Worm (Caenorhabditis elegans) whole organism, early embryonic: ENCODE measurements around the gene F13H10.3.

ENCODE experiments used
- B0310.2 ChIP-seq: sonication (generic microtip); optimal IDR thresholded peaks from 2 replicates; lab custom pipeline; 2016; ENCODE audit warnings: mild to moderate bottlenecking, missing genetic modification characterization, missing compliant biosample characterization
- F13C5.2 ChIP-seq: sonication (generic microtip); optimal IDR thresholded peaks from 2 replicates; lab custom pipeline; 2017; ENCODE audit warnings: mild to moderate bottlenecking, missing genetic modification characterization, inconsistent platforms, missing compliant biosample characterization
- aly-1 ChIP-seq: sonication (generic microtip); optimal IDR thresholded peaks from 2 replicates; lab custom pipeline; 2016; ENCODE audit warnings: missing genetic modification characterization, missing compliant biosample characterization
- ama-1 ChIP-seq: fragments of 150-350 bp; optimal IDR thresholded peaks from 2 replicates; lab custom pipeline; 2014
- ceh-13 ChIP-seq: fragments of 200-800 bp; sonication (Bioruptor generic); optimal IDR thresholded peaks from 2 replicates; lab custom pipeline; 2018; ENCODE audit warnings: mild to moderate bottlenecking, missing genetic modification characterization, missing compliant biosample characterization
- ceh-36 ChIP-seq: sonication (generic microtip); optimal IDR thresholded peaks from 2 replicates; lab custom pipeline; 2016; ENCODE audit warnings: missing genetic modification characterization, inconsistent platforms, missing compliant biosample characterization
- ets-7 ChIP-seq: sonication (generic microtip); optimal IDR thresholded peaks from 2 replicates; lab custom pipeline; 2016; ENCODE audit warnings: missing genotype, missing genetic modification characterization, missing compliant biosample characterization
- flt-1 ChIP-seq: fragments of 200-800 bp; sonication (Bioruptor generic); IDR thresholded peaks from 2 replicates; pipeline ENCODE4 v1.3.6; 2022; ENCODE audit warnings: missing genetic modification characterization, missing compliant biosample characterization
- hmbx-1 ChIP-seq: sonication (generic microtip); optimal IDR thresholded peaks from 2 replicates; lab custom pipeline; 2016; ENCODE audit warnings: mild to moderate bottlenecking, missing genetic modification characterization, missing compliant biosample characterization
- hmg-4 ChIP-seq: fragments of 200-800 bp; sonication (Bioruptor generic); optimal IDR thresholded peaks from 2 replicates; lab custom pipeline; 2018; ENCODE audit warnings: mild to moderate bottlenecking, missing genetic modification characterization, missing compliant biosample characterization
- hnd-1 ChIP-seq: sonication (generic microtip); optimal IDR thresholded peaks from 2 replicates; lab custom pipeline; 2016; ENCODE audit warnings: missing genetic modification characterization, missing compliant biosample characterization
- pes-1 ChIP-seq: fragments of 200-800 bp; sonication (Bioruptor generic); IDR thresholded peaks from 2 replicates; pipeline ENCODE4 v1.3.6; 2022; ENCODE audit warnings: missing genetic modification reagents, missing genetic modification characterization, missing compliant biosample characterization
- scrt-1 ChIP-seq: fragments of 200-800 bp; sonication (Bioruptor generic); IDR thresholded peaks from 2 replicates; pipeline ENCODE4 v1.3.6; 2022; ENCODE audit warnings: missing genetic modification characterization, missing compliant biosample characterization
- sea-1 ChIP-seq: fragments of 200-800 bp; sonication (Bioruptor generic); conservative IDR thresholded peaks from 2 replicates; pipeline ENCODE4 v1.3.6; 2022; ENCODE audit warnings: missing genetic modification characterization, missing compliant biosample characterization
- tbx-11 ChIP-seq: fragments of 200-800 bp; sonication (Bioruptor generic); IDR thresholded peaks from 2 replicates; pipeline ENCODE4 v1.3.6; 2022; ENCODE audit warnings: missing genetic modification characterization, missing compliant biosample characterization
- tbx-37 ChIP-seq: fragments of 200-800 bp; sonication (Bioruptor generic); conservative IDR thresholded peaks from 2 replicates; pipeline ENCODE4 v1.3.6; 2022; ENCODE audit warnings: missing genetic modification reagents, missing genetic modification characterization, missing compliant biosample characterization
- tra-4 ChIP-seq: sonication (generic microtip); optimal IDR thresholded peaks from 2 replicates; lab custom pipeline; 2017; ENCODE audit warnings: missing genetic modification characterization, missing compliant biosample characterization

The F13H10.3 gene

DNA sequence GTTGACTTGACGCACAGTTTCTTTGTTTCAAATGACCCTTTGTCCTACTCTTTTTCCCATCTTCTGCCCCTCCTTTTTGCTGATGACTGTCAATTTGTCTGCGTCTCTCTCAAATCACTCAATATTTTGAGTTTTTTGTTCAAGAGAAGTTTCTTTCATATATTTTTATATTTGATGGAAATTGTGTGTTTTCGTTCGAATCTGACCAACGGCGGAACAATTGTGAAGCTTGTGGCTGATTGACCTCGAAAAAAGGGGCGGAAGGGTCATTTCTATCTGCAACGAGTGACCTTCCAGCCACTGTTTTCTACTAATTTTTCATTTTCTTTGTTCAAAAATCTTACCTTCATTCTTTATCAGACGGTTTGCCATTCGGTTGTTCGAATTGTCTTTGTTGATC, 37.1 kb downstream of the F13H10.3 start:
- TF ChIP-seq tbx-11 (no peak), ceh-13 (GFP tag; lab: Kevin White, UChicago) (no peak), hnd-1 (no peak), hmbx-1 (no peak), B0310.2 (tag; lab: Kevin White, UChicago) (no peak), tbx-37 (GFP tag; lab: Robert Waterston, UW) (no peak), sea-1 (GFP tag; lab: Robert Waterston, UW) (no peak), ceh-36 (no peak), ama-1 (no peak), ets-7 (no peak), hmg-4 (GFP tag; lab: Kevin White, UChicago) (no peak), pes-1 (GFP tag; lab: Robert Waterston, UW) (no peak), scrt-1 (GFP tag; lab: Robert Waterston, UW) (no peak), tra-4 (tag; lab: Kevin White, UChicago) (no peak), aly-1 (tag; lab: Kevin White, UChicago) (no peak), flt-1 (GFP tag; lab: Robert Waterston, UW) (no peak), F13C5.2 (tag; lab: Kevin White, UChicago) (no peak)

DNA sequence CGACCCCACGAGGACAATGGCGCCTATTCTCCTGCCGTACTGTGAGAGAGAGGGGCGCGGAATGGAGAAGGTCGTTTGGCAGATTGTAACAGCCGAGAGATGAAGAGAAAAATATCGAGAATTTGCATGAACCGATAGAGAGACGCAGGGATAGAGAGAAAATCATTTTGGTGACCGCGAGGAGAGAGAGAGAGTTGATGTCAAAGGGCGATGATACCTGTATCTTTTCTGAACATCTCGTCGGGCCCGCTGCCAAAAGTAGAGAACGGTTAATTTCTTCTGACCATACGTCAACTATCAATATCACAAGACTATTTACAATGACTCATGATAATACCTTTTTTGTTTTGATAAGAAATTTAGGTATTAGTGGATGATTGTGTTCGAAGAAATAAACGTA, 39.8 kb downstream of the F13H10.3 start:
- TF ChIP-seq hnd-1, result no peak
- TF ChIP-seq tbx-37 (GFP tag; lab: Robert Waterston, UW), result no peak
- TF ChIP-seq ceh-36, result no peak
- no peak for TF ChIP-seq ama-1
- no peak for TF ChIP-seq B0310.2 (tag; lab: Kevin White, UChicago)
- no peak for TF ChIP-seq tra-4 (tag; lab: Kevin White, UChicago)
- no peak for TF ChIP-seq hmg-4 (GFP tag; lab: Kevin White, UChicago)
- no peak for TF ChIP-seq F13C5.2 (tag; lab: Kevin White, UChicago)
- no peak for TF ChIP-seq pes-1 (GFP tag; lab: Robert Waterston, UW)
- no peak for TF ChIP-seq aly-1 (tag; lab: Kevin White, UChicago)

DNA sequence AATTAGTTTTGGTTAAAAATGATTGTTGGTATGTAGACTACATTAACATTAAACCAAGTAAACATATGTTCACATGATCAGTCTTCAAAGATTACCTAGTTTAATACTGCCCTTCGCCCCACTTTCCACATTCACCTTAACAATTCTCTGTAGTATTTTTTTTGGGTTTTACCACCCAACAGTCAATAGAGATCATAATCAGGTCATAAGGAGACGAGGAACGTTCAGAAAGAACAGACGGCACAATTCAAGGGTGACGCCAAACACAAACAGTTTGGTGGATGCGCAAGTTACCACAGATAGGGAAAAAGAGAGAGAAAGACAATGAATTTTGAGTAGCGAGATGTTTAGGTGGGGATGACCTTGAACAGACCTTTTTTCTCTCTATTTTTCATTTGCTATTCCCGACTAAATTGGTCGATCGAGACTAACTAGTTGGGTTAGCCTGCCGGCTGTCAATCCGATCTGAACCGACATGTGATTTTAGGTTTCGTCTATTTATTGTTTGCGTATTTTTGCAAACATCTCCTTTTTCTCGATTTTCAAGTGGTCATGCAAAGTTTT, 44.0 kb downstream of the F13H10.3 start:
- TF ChIP-seq hmbx-1 (no peak), ama-1 (no peak), ceh-13 (GFP tag; lab: Kevin White, UChicago) (no peak), B0310.2 (tag; lab: Kevin White, UChicago) (no peak), F13C5.2 (tag; lab: Kevin White, UChicago) (no peak), hnd-1 (no peak), ceh-36 (no peak), flt-1 (GFP tag; lab: Robert Waterston, UW) (no peak), scrt-1 (GFP tag; lab: Robert Waterston, UW) (no peak), tbx-11 (no peak)

DNA sequence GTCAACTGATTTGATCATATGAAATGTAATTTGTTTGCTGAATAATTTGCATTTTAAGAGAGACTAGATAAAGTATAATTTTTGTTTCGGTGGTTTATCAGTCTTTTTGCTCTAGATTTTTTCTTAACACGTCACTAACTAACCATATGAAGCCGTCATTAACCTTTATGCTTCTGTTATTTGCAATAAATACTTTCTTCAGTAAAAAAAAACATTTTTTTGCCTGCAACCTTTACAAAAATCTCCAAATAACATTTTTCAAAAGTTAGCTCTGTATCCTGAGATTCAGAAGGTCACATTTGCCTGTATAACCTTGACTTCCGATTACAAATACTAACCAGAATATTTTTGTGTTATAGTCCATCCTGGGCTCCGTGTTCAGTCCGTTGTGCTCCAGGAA, 45.0 kb downstream of the F13H10.3 start:
- no peak for TF ChIP-seq ceh-36
- no peak for TF ChIP-seq pes-1 (GFP tag; lab: Robert Waterston, UW)
- TF ChIP-seq tbx-11, result no peak
- TF ChIP-seq scrt-1 (GFP tag; lab: Robert Waterston, UW), result no peak
- no peak for TF ChIP-seq F13C5.2 (tag; lab: Kevin White, UChicago)
- no peak for TF ChIP-seq flt-1 (GFP tag; lab: Robert Waterston, UW)

DNA sequence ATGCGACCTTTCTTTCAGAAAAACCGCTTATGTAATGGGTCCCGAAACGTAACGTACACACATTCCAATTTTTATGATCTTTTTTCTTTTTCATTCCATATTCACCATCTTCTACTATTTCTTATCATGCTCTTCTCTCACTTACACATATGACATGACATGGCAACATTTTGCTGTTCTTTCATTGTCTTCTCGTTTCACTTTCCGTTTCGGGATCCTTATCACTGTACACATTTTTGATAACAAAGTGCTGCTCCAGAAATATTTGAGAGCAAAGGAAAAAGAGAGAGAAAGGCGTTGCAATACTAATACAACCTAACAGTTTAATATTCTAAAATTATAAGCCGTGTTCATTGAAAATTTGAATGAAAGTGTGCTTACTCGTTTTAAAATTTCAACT, 45.4 kb downstream of the F13H10.3 start:
- TF ChIP-seq tbx-37 (GFP tag; lab: Robert Waterston, UW) (no peak), ama-1 (no peak), tra-4 (tag; lab: Kevin White, UChicago) (no peak), pes-1 (GFP tag; lab: Robert Waterston, UW) (no peak), ceh-36 (no peak), hmbx-1 (no peak), hmg-4 (GFP tag; lab: Kevin White, UChicago) (no peak), flt-1 (GFP tag; lab: Robert Waterston, UW) (no peak), F13C5.2 (tag; lab: Kevin White, UChicago) (no peak), ets-7 (no peak), B0310.2 (tag; lab: Kevin White, UChicago) (no peak), tbx-11 (no peak)

DNA sequence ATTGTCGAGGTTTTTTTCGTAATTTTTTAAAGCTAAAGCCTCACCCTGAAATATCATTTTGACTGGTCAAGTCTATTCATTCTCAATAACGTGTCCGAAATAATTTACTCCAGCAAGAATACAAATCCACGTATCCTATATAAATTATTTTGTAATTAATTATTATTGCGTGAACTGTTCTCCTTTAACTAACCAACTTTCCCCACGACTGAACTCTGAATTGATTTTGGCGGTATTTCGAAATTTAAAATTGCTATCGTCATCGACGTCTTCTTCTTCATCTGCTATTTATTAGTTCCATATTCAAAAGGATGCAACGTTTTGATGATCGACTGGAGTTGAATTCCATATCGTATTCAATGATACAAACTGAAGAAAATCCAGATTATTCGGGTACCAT, 49.4 kb downstream of the F13H10.3 start, which contains the start of the genes aqp-3 and Y69E1A.8:
TSS of gene aqp-3 (minus strand) at position 101 of the 400 bp plus-strand sequence.
TSS of gene Y69E1A.8 (plus strand) at position 246 of the 400 bp plus-strand sequence.
- TF ChIP-seq scrt-1 (GFP tag; lab: Robert Waterston, UW) (no peak), F13C5.2 (tag; lab: Kevin White, UChicago) (no peak), tbx-11 (no peak), ceh-13 (GFP tag; lab: Kevin White, UChicago) (no peak), flt-1 (GFP tag; lab: Robert Waterston, UW) (no peak), ceh-36 (no peak), hnd-1 (no peak), aly-1 (tag; lab: Kevin White, UChicago) (no peak), hmbx-1 (no peak), hmg-4 (GFP tag; lab: Kevin White, UChicago) (no peak), ets-7 (no peak), pes-1 (GFP tag; lab: Robert Waterston, UW) (no peak), ama-1 (no peak), tra-4 (tag; lab: Kevin White, UChicago) (no peak), B0310.2 (tag; lab: Kevin White, UChicago) (no peak)

DNA sequence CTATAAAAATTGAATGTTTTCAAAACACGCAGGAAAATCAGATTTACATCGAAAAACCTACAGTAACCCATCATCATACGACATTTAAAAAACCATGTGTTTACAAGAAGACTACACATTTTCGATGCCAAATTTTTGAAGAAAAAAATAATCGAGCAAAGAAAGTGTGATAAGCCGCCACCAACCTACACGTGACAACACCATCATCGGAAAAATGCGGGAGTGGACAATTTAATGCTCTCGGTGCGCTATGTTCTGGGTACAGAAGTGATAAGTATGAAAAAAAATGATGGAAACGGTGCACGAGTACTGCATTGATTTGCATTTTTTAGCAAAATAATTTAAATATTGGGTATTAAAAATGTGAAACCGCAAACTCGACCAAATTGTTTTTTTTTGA, 51.1 kb downstream of the F13H10.3 start:
- TF ChIP-seq tra-4 (tag; lab: Kevin White, UChicago) (no peak), hmg-4 (GFP tag; lab: Kevin White, UChicago) (no peak), hnd-1 (no peak)
